Fruit fly (Drosophila melanogaster): Measurements from ENCODE around the gene PGRP-LD.
A peak's percentile ranks its signal among the peaks of the same experiment; 100 is the strongest.

PGRP-LD gene

DNA sequence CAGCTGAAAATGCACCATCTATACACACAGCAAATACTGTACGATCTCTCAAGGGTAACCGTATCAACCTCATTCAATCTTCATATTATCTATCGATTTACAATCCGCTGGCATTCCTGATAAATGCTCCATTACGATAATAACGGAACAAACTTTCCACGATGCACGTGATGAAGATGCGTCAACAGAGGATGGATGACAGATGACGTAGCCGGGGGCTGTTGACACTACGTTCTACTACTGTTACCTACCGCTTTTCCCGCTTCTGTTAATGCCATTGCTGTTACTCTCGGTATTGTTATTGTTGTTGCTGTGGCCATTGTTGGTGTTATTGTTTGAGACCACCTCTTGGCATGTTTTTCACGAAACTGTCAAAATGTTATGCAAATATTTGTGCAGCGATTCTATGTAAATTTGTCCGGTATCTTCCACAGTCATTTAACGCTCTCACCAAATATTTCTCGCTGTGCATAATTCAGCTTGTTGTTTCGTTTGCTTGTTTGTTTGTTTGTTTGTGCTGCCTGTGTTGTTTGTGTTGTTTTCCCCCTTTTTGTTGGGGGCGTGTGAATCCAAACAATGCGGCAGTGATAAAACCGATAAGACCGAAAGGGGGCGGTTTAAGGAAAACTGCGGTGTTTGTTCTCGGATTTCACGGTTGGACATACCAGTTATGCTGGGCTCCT, 44.1 kb downstream of the PGRP-LD start (continued):
- peak; percentile 80 for TF ChIP-seq CG30431 (GFP tag; optimal IDR thresholded peaks at IDR 0.05)
- TF ChIP-seq pan (optimal IDR thresholded peaks at IDR 0.05), result no peak
- peak in 1 of 2 experiments; percentile 30 for TF ChIP-seq pan (GFP tag; optimal IDR thresholded peaks at IDR 0.05 in 1 of 2, IDR thresholded peaks at IDR 0.05 in 1 of 2)
- peak; percentile 40 for TF ChIP-seq ap (GFP tag; IDR thresholded peaks at IDR 0.05)
- TF ChIP-seq unc-4 (GFP tag; IDR thresholded peaks at IDR 0.05; ENCODE audit: partially characterized antibody), result no peak
- TF ChIP-seq Bgb (GFP tag; IDR thresholded peaks at IDR 0.05; ENCODE audit: partially characterized antibody), result no peak
- TF ChIP-seq CG16815 (GFP tag; optimal IDR thresholded peaks at IDR 0.05), result peak; percentile 41
- TF ChIP-seq cad (GFP tag; optimal IDR thresholded peaks at IDR 0.05), result no peak
- peak; percentile 66 for TF ChIP-seq CG15514 (GFP tag; optimal IDR thresholded peaks at IDR 0.05)
- 0 out of 3 replicates have a peak, but pooled peaks have one; percentile 4 for TF ChIP-seq CG3726 (GFP tag; IDR thresholded peaks at IDR 0.05)
- peak; percentile 90 for TF ChIP-seq CG17186 (GFP tag; optimal IDR thresholded peaks at IDR 0.05)
- TF ChIP-seq CG11560 (tag; IDR thresholded peaks at IDR 0.05), result no peak
- TF ChIP-seq gro (GFP tag; optimal IDR thresholded peaks at IDR 0.05), result no peak
- TF ChIP-seq tgo (GFP tag; IDR thresholded peaks at IDR 0.05), result peak; percentile 48; the same call in 1 of the 3 replicates
- TF ChIP-seq CG10147 (GFP tag; optimal IDR thresholded peaks at IDR 0.05), result peak; percentile 73
- no peak for TF ChIP-seq dan (GFP tag; IDR thresholded peaks at IDR 0.05)
- 0 out of 3 replicates have a peak, but pooled peaks have one; percentile 51 for TF ChIP-seq z (GFP tag; IDR thresholded peaks at IDR 0.05)
- peak; percentile 76 for TF ChIP-seq CG12769 (tag; optimal IDR thresholded peaks at IDR 0.05)
- peak; percentile 73 for TF ChIP-seq CG2116 (GFP tag; optimal IDR thresholded peaks at IDR 0.05)
- TF ChIP-seq CG33213 (GFP tag; optimal IDR thresholded peaks at IDR 0.05), result peak; percentile 91
- TF ChIP-seq Dek (tag; optimal IDR thresholded peaks at IDR 0.05), result no peak
- peak; percentile 40 for TF ChIP-seq exex (tag; optimal IDR thresholded peaks at IDR 0.05)
- TF ChIP-seq Hand (GFP tag; optimal IDR thresholded peaks at IDR 0.05), result no peak
- peak; percentile 76 for TF ChIP-seq CG5245 (GFP tag; optimal IDR thresholded peaks at IDR 0.05)
- TF ChIP-seq CG10321 (GFP tag; IDR thresholded peaks at IDR 0.05), result peak; percentile 18; the same call in 1 of the 2 replicates
- TF ChIP-seq luna (GFP tag; optimal IDR thresholded peaks at IDR 0.05), result no peak
- TF ChIP-seq CG11085 (GFP tag; IDR thresholded peaks at IDR 0.05), result no peak
- TF ChIP-seq CG4404 (GFP tag; IDR thresholded peaks at IDR 0.05), result no peak
- peak; percentile 51 to 81 for TF ChIP-seq Pdp1 (GFP tag; optimal IDR thresholded peaks at IDR 0.05)
- no peak for TF ChIP-seq ERR (GFP tag; optimal IDR thresholded peaks at IDR 0.05)
- no peak for TF ChIP-seq vnd (GFP tag; IDR thresholded peaks at IDR 0.05; ENCODE audit: partially characterized antibody)
- TF ChIP-seq her (GFP tag; optimal IDR thresholded peaks at IDR 0.05), result peak; percentile 72
- peak; percentile 52 for TF ChIP-seq pho (GFP tag; optimal IDR thresholded peaks at IDR 0.05)
- TF ChIP-seq CG4707 (GFP tag; optimal IDR thresholded peaks at IDR 0.05), result peak; percentile 85
- TF ChIP-seq abd-A (tag; optimal IDR thresholded peaks at IDR 0.05), result no peak
- TF ChIP-seq CG34376 (GFP tag; optimal IDR thresholded peaks at IDR 0.05), result no peak
- 0 out of 2 replicates have a peak, but pooled peaks have one; percentile 26 for TF ChIP-seq CG32532 (GFP tag; IDR thresholded peaks at IDR 0.05)
- TF ChIP-seq nom (GFP tag; optimal IDR thresholded peaks at IDR 0.05), result no peak
- peak; percentile 75 for TF ChIP-seq CG7745 (tag; optimal IDR thresholded peaks at IDR 0.05)
- TF ChIP-seq tll (GFP tag; optimal IDR thresholded peaks at IDR 0.05), result peak in 1 of 2 experiments; percentile 76
- TF ChIP-seq Oli (tag; optimal IDR thresholded peaks at IDR 0.05), result peak; percentile 67
- TF ChIP-seq oc (tag; optimal IDR thresholded peaks at IDR 0.05), result peak; percentile 87
- peak; percentile 96 for TF ChIP-seq fd102C (GFP tag; optimal IDR thresholded peaks at IDR 0.05)
- peak; percentile 56 for TF ChIP-seq grn (GFP tag; optimal IDR thresholded peaks at IDR 0.05)
- TF ChIP-seq Abd-B (GFP tag; optimal IDR thresholded peaks at IDR 0.05), result peak; percentile 13
- TF ChIP-seq shn (GFP tag; optimal IDR thresholded peaks at IDR 0.05), result peak; percentile 83
- TF ChIP-seq CG10959 (GFP tag; IDR thresholded peaks at IDR 0.05), result peak; percentile 60
- TF ChIP-seq H15 (GFP tag; IDR thresholded peaks at IDR 0.05), result no peak
- peak; percentile 93 for TF ChIP-seq CG12071 (GFP tag; optimal IDR thresholded peaks at IDR 0.05)
